Fruit fly (Drosophila melanogaster) whole organism, adult: ENCODE results near the gene CG12877.

Source experiments
- CG11617 ChIP-seq: fragments of 200-800 bp; sonication (Bioruptor generic); optimal IDR thresholded peaks from 2 replicates; lab custom pipeline; 2017; ENCODE audit warnings: mild to moderate bottlenecking, missing biosample characterization, missing genetic modification reagents, missing genetic modification characterization
- CG12768 ChIP-seq: fragments of 200-800 bp; sonication (Bioruptor generic); optimal IDR thresholded peaks from 2 replicates; lab custom pipeline; 2017; ENCODE audit warnings: missing biosample characterization, missing genetic modification characterization, mild to moderate bottlenecking, moderate library complexity, missing genetic modification reagents
- CG14711 ChIP-seq: fragments of 200-800 bp; sonication (Bioruptor generic); optimal IDR thresholded peaks from 2 replicates; lab custom pipeline; 2018; ENCODE audit warnings: missing biosample characterization, mild to moderate bottlenecking, missing genetic modification characterization, moderate library complexity
- CG1620 ChIP-seq: fragments of 200-800 bp; sonication (Bioruptor generic); optimal IDR thresholded peaks from 2 replicates; lab custom pipeline; 2016; ENCODE audit warnings: missing biosample characterization, missing genetic modification characterization
- CG33017 ChIP-seq: fragments of 200-800 bp; sonication (Bioruptor generic); optimal IDR thresholded peaks from 2 replicates; lab custom pipeline; 2018; ENCODE audit warnings: missing biosample characterization, mild to moderate bottlenecking, missing genetic modification characterization, moderate library complexity
- CG5204 ChIP-seq: fragments of 200-800 bp; sonication (Bioruptor generic); optimal IDR thresholded peaks from 2 replicates; lab custom pipeline; 2016; ENCODE audit warnings: missing biosample characterization, missing genetic modification characterization
- CG7045 ChIP-seq: fragments of 200-800 bp; sonication (Bioruptor generic); optimal IDR thresholded peaks from 2 replicates; lab custom pipeline; 2017; ENCODE audit warnings: missing biosample characterization, mild to moderate bottlenecking, missing genetic modification characterization
- CG7101 ChIP-seq: fragments of 200-800 bp; sonication (Bioruptor generic); optimal IDR thresholded peaks from 2 replicates; lab custom pipeline; 2018; ENCODE audit warnings: missing biosample characterization, mild to moderate bottlenecking, missing genetic modification characterization, moderate library complexity
- Clk ChIP-seq: fragments of 200-800 bp; sonication (Bioruptor generic); optimal IDR thresholded peaks from 2 replicates; lab custom pipeline; 2017; ENCODE audit warnings: missing biosample characterization, missing genetic modification characterization
- Crg-1 ChIP-seq: fragments of 200-800 bp; sonication (Bioruptor generic); optimal IDR thresholded peaks from 2 replicates; lab custom pipeline; 2016; ENCODE audit warnings: missing biosample characterization, missing genetic modification characterization
- Hr96 ChIP-seq: fragments of 200-800 bp; sonication (Bioruptor generic); optimal IDR thresholded peaks from 2 replicates; lab custom pipeline; 2016; ENCODE audit warnings: missing biosample characterization, missing genetic modification characterization
- Mnt ChIP-seq: fragments of 200-800 bp; sonication (Bioruptor generic); optimal IDR thresholded peaks from 2 replicates; lab custom pipeline; 2016; ENCODE audit warnings: missing biosample characterization, mild to moderate bottlenecking, missing genetic modification characterization
- bab1 ChIP-seq: fragments of 200-800 bp; sonication (Bioruptor generic); optimal IDR thresholded peaks from 3 replicates; lab custom pipeline; 2019; ENCODE audit warnings: missing biosample characterization, mild to moderate bottlenecking, missing genetic modification characterization, moderate library complexity
- cic ChIP-seq: fragments of 200-800 bp; sonication (Bioruptor generic); optimal IDR thresholded peaks from 2 replicates; lab custom pipeline; 2017; ENCODE audit warnings: missing biosample characterization, mild to moderate bottlenecking, missing genetic modification characterization, moderate library complexity
- cnc ChIP-seq, 2 experiments: fragments of >200 bp; optimal IDR thresholded peaks; 2 replicates each; lab custom pipeline; 2017
- kay ChIP-seq: fragments of 200-800 bp; sonication (Bioruptor generic); peaks from one replicate; lab custom pipeline; 2016; ENCODE audit warnings: missing biosample characterization, missing genetic modification characterization, borderline replicate concordance
- ovo ChIP-seq: fragments of 200-800 bp; sonication (Bioruptor generic); optimal IDR thresholded peaks from 2 replicates; lab custom pipeline; 2016; ENCODE audit warnings: missing biosample characterization, missing genetic modification characterization
- pad ChIP-seq: fragments of 200-800 bp; sonication (Bioruptor generic); optimal IDR thresholded peaks from 3 replicates; lab custom pipeline; 2017; ENCODE audit warnings: missing biosample characterization, missing genetic modification characterization, mild to moderate bottlenecking, moderate library complexity, missing genetic modification reagents
- tj ChIP-seq: fragments of 200-800 bp; sonication (Bioruptor generic); optimal IDR thresholded peaks from 3 replicates; lab custom pipeline; 2017; ENCODE audit warnings: missing biosample characterization, mild to moderate bottlenecking, missing genetic modification characterization, moderate library complexity
- toe ChIP-seq: fragments of 200-800 bp; sonication (Bioruptor generic); optimal IDR thresholded peaks from 2 replicates; lab custom pipeline; 2016; ENCODE audit warnings: missing biosample characterization, missing genetic modification characterization

CG12877 gene

dm6 chr3R:27692645-27693307 lies 14.1 kb upstream of the CG12877 start:
- TF ChIP-seq bab1 (GFP tag; lab: Kevin White, UChicago) (no peak), cnc (optimal IDR thresholded peaks at IDR 0.05; lab: Kevin White, UChicago) (no peak), Mnt (GFP tag; lab: Kevin White, UChicago) (no peak), CG33017 (no peak), CG1620 (GFP tag; lab: Kevin White, UChicago) (no peak), kay (GFP tag; lab: Kevin White, UChicago) (no peak), CG5204 (GFP tag; lab: Kevin White, UChicago) (no peak), tj (GFP tag; lab: Kevin White, UChicago) (no peak)

- no peak for TF ChIP-seq CG14711
- no peak for TF ChIP-seq Hr96 (GFP tag; lab: Kevin White, UChicago)
- TF ChIP-seq Clk (GFP tag; lab: Kevin White, UChicago), result no peak
- TF ChIP-seq CG7101 (tag; lab: Kevin White, UChicago), result no peak
- TF ChIP-seq cnc (optimal IDR thresholded peaks at IDR 0.05; lab: Kevin White, UChicago), result no peak
Observed at dm6 chr3R:27694018-27694417, 12.9 kb upstream of the CG12877 start, which contains the start of gene CG43319. CG43319 (plus strand) TSS chr3R:27694318.

dm6 chr3R:27694583-27694982 lies 12.3 kb upstream of the CG12877 start, which contains the start of gene Acp98AB:
Acp98AB (plus strand) TSS chr3R:27694883.
- no peak for TF ChIP-seq pad (GFP tag; lab: Kevin White, UChicago)
- TF ChIP-seq toe (GFP tag; lab: Kevin White, UChicago), result no peak
- no peak for TF ChIP-seq Crg-1 (GFP tag; lab: Kevin White, UChicago)
- TF ChIP-seq Mnt (GFP tag; lab: Kevin White, UChicago), result no peak
- no peak for TF ChIP-seq Hr96 (GFP tag; lab: Kevin White, UChicago)
- no peak for TF ChIP-seq CG1620 (GFP tag; lab: Kevin White, UChicago)
- TF ChIP-seq CG5204 (GFP tag; lab: Kevin White, UChicago), result no peak
- no peak for TF ChIP-seq ovo (GFP tag; lab: Kevin White, UChicago)
- TF ChIP-seq Clk (GFP tag; lab: Kevin White, UChicago), result no peak
- no peak for TF ChIP-seq CG12768 (GFP tag; lab: Kevin White, UChicago)
- no peak for TF ChIP-seq CG7045 (GFP tag; lab: Kevin White, UChicago)
- TF ChIP-seq CG33017, result no peak
- TF ChIP-seq kay (GFP tag; lab: Kevin White, UChicago), result no peak
- TF ChIP-seq cnc (optimal IDR thresholded peaks at IDR 0.05; lab: Kevin White, UChicago), result no peak
- TF ChIP-seq CG7101 (tag; lab: Kevin White, UChicago), result no peak

dm6 chr3R:27695019-27695418 lies 11.9 kb upstream of the CG12877 start, which contains the start of gene HSPBAP1:
HSPBAP1 (plus strand) TSS chr3R:27695235.
- TF ChIP-seq Mnt (GFP tag; lab: Kevin White, UChicago), result no peak
- TF ChIP-seq CG11617 (GFP tag; lab: Kevin White, UChicago), result no peak
- TF ChIP-seq pad (GFP tag; lab: Kevin White, UChicago), result no peak
- no peak for TF ChIP-seq kay (GFP tag; lab: Kevin White, UChicago)
- no peak for TF ChIP-seq tj (GFP tag; lab: Kevin White, UChicago)
- no peak for TF ChIP-seq CG5204 (GFP tag; lab: Kevin White, UChicago)
- no peak for TF ChIP-seq CG1620 (GFP tag; lab: Kevin White, UChicago)
- no peak for TF ChIP-seq ovo (GFP tag; lab: Kevin White, UChicago)
- TF ChIP-seq CG7101 (tag; lab: Kevin White, UChicago), result no peak
- no peak for TF ChIP-seq Clk (GFP tag; lab: Kevin White, UChicago)
- TF ChIP-seq toe (GFP tag; lab: Kevin White, UChicago), result no peak
- TF ChIP-seq cnc (optimal IDR thresholded peaks at IDR 0.05; lab: Kevin White, UChicago), result no peak
- no peak for TF ChIP-seq CG14711
- no peak for TF ChIP-seq CG7045 (GFP tag; lab: Kevin White, UChicago)
- TF ChIP-seq CG12768 (GFP tag; lab: Kevin White, UChicago), result no peak

dm6 chr3R:27699540-27700228 lies 7.2 kb upstream of the CG12877 start, which contains the start of gene ALiX:
ALiX (minus strand) TSS chr3R:27700110.
- TF ChIP-seq pad (GFP tag; lab: Kevin White, UChicago), result peak; percentile 99
- TF ChIP-seq Crg-1 (GFP tag; lab: Kevin White, UChicago), result no peak

dm6 chr3R:27700229-27700573 lies 6.7 kb upstream of the CG12877 start, which contains the start of gene btz:
btz (plus strand) TSS chr3R:27700361.
- TF ChIP-seq kay (GFP tag; lab: Kevin White, UChicago), result no peak
- TF ChIP-seq Hr96 (GFP tag; lab: Kevin White, UChicago), result no peak
- peak; percentile 13 for TF ChIP-seq toe (GFP tag; lab: Kevin White, UChicago)
- peak; percentile 98 for TF ChIP-seq CG14711
- no peak for TF ChIP-seq CG12768 (GFP tag; lab: Kevin White, UChicago)
- peak; percentile 12 for TF ChIP-seq CG7101 (tag; lab: Kevin White, UChicago)
- no peak for TF ChIP-seq cic (GFP tag; lab: Kevin White, UChicago)
- peak; percentile 35 for TF ChIP-seq ovo (GFP tag; lab: Kevin White, UChicago)
